Fruit fly (Drosophila melanogaster) whole organism, embryonic: ENCODE data around the gene CG32544.

Source experiments
- CG10654 ChIP-seq: fragments of 200-800 bp; sonication (Bioruptor generic); optimal IDR thresholded peaks from 2 replicates; lab custom pipeline; 2016; ENCODE audit warnings: missing biosample characterization, missing genetic modification characterization
- CG11504 ChIP-seq: fragments of 200-800 bp; sonication (Bioruptor generic); optimal IDR thresholded peaks from 3 replicates; lab custom pipeline; 2019; ENCODE audit warnings: missing biosample characterization, mild to moderate bottlenecking, missing genetic modification characterization, moderate library complexity
- CG11696 ChIP-seq: fragments of 200-800 bp; sonication (Bioruptor generic); IDR thresholded peaks from 2 replicates; pipeline ENCODE4 v1.3.6; 2022; ENCODE audit warnings: missing biosample characterization, missing genetic modification characterization
- CG12071 ChIP-seq: fragments of 200-800 bp; sonication (Bioruptor generic); optimal IDR thresholded peaks from 3 replicates; lab custom pipeline; 2018; ENCODE audit warnings: missing biosample characterization, mild to moderate bottlenecking, missing genetic modification characterization
- CG12769 ChIP-seq: fragments of 200-800 bp; sonication (Bioruptor generic); optimal IDR thresholded peaks from 2 replicates; lab custom pipeline; 2019; ENCODE audit warnings: missing biosample characterization, mild to moderate bottlenecking, missing genetic modification characterization, moderate library complexity
- CG13424 ChIP-seq: fragments of 200-800 bp; sonication (Bioruptor generic); optimal IDR thresholded peaks from 2 replicates; lab custom pipeline; 2019; ENCODE audit warnings: missing biosample characterization, mild to moderate bottlenecking, missing genetic modification characterization, moderate library complexity
- CG13894 ChIP-seq: fragments of 200-800 bp; sonication (Bioruptor generic); optimal IDR thresholded peaks from 3 replicates; lab custom pipeline; 2018; ENCODE audit warnings: missing biosample characterization, mild to moderate bottlenecking, missing genetic modification characterization, moderate library complexity
- CG15269 ChIP-seq: fragments of 200-800 bp; sonication (Bioruptor generic); optimal IDR thresholded peaks from 2 replicates; lab custom pipeline; 2018; ENCODE audit warnings: missing biosample characterization, mild to moderate bottlenecking, missing genetic modification characterization, moderate library complexity
- CG15601 ChIP-seq: fragments of 200-800 bp; sonication (Bioruptor generic); optimal IDR thresholded peaks from 3 replicates; lab custom pipeline; 2019; ENCODE audit warnings: missing biosample characterization, mild to moderate bottlenecking, missing genetic modification characterization, moderate library complexity
- CG17328 ChIP-seq: fragments of 200-800 bp; sonication (Bioruptor generic); IDR thresholded peaks from 2 replicates; pipeline ENCODE4 v1.3.6; 2022; ENCODE audit warnings: missing biosample characterization, missing genetic modification characterization
- CG2678 ChIP-seq: fragments of 200-800 bp; sonication (Bioruptor generic); optimal IDR thresholded peaks from 3 replicates; lab custom pipeline; 2019; ENCODE audit warnings: missing biosample characterization, mild to moderate bottlenecking, missing genetic modification characterization, moderate library complexity
- CG31441 ChIP-seq: fragments of 200-800 bp; sonication (Bioruptor generic); IDR thresholded peaks from 2 replicates; pipeline ENCODE4 v1.3.6; 2022; ENCODE audit warnings: missing biosample characterization, missing genetic modification characterization
- CG32532 ChIP-seq: fragments of 200-800 bp; sonication (Bioruptor generic); IDR thresholded peaks from 2 replicates; pipeline ENCODE4 v1.3.6; 2022; ENCODE audit warnings: missing biosample characterization, missing genetic modification characterization
- CG3281 ChIP-seq: fragments of 200-800 bp; sonication (Bioruptor generic); optimal IDR thresholded peaks from 3 replicates; lab custom pipeline; 2017; ENCODE audit warnings: missing biosample characterization, mild to moderate bottlenecking, missing genetic modification characterization
- CG5180 ChIP-seq: fragments of 200-800 bp; sonication (Bioruptor generic); optimal IDR thresholded peaks from 3 replicates; lab custom pipeline; 2017; ENCODE audit warnings: missing biosample characterization, missing genetic modification characterization, mild to moderate bottlenecking, moderate library complexity, missing genetic modification reagents
- CG6272 ChIP-seq: fragments of 200-800 bp; sonication (Bioruptor generic); IDR thresholded peaks from 2 replicates; pipeline ENCODE4 v1.3.6; 2022; ENCODE audit warnings: missing biosample characterization, missing genetic modification characterization
- CG6689 ChIP-seq: fragments of 200-800 bp; sonication (Bioruptor generic); IDR thresholded peaks from 2 replicates; pipeline ENCODE4 v1.3.6; 2022; ENCODE audit warnings: missing biosample characterization, missing genetic modification characterization
- CG6854 ChIP-seq: fragments of 200-800 bp; sonication (Bioruptor generic); optimal IDR thresholded peaks from 3 replicates; lab custom pipeline; 2017; ENCODE audit warnings: missing biosample characterization, mild to moderate bottlenecking, missing genetic modification characterization
- CG7839 ChIP-seq: fragments of 200-800 bp; sonication (Bioruptor generic); optimal IDR thresholded peaks from 3 replicates; lab custom pipeline; 2018; ENCODE audit warnings: missing biosample characterization, mild to moderate bottlenecking, missing genetic modification characterization, moderate library complexity
- CG9817 ChIP-seq: fragments of 200-800 bp; sonication (Bioruptor generic); optimal IDR thresholded peaks from 2 replicates; lab custom pipeline; 2018; ENCODE audit warnings: missing biosample characterization, mild to moderate bottlenecking, missing genetic modification characterization, moderate library complexity
- CoRest ChIP-seq: fragments of 200-800 bp; sonication (Bioruptor generic); optimal IDR thresholded peaks from 3 replicates; lab custom pipeline; 2018; ENCODE audit warnings: missing biosample characterization, mild to moderate bottlenecking, missing genetic modification characterization, moderate library complexity
- E2f1 ChIP-seq: fragments of 200-800 bp; sonication (Bioruptor generic); IDR thresholded peaks from 2 replicates; pipeline ENCODE4 v1.3.6; 2022; ENCODE audit warnings: missing biosample characterization, missing genetic modification characterization
- Ets65A ChIP-seq: fragments of 200-800 bp; sonication (Bioruptor generic); peaks from one replicate; lab custom pipeline; 2016; ENCODE audit warnings: missing biosample characterization, missing genetic modification characterization
- Gsc ChIP-seq: fragments of 200-800 bp; sonication (Bioruptor generic); IDR thresholded peaks from 2 replicates; pipeline ENCODE4 v1.3.6; 2022; ENCODE audit warnings: missing biosample characterization, missing genetic modification characterization
- H2.0 ChIP-seq: fragments of 200-800 bp; sonication (Bioruptor generic); IDR thresholded peaks from 2 replicates; pipeline ENCODE4 v1.3.6; 2022; ENCODE audit warnings: missing biosample characterization, missing genetic modification characterization
- HLH3B ChIP-seq: fragments of 200-800 bp; sonication (Bioruptor generic); IDR thresholded peaks from 2 replicates; pipeline ENCODE4 v1.3.6; 2022; ENCODE audit warnings: missing biosample characterization, missing genetic modification characterization
- Hr51 ChIP-seq, 2 experiments: fragments of 200-800 bp; sonication (Bioruptor generic); optimal IDR thresholded peaks; 2 replicates in 1 of 2; 3 replicates in 1 of 2; lab custom pipeline; 2016 to 2018; ENCODE audit warnings: missing biosample characterization in 2 of 2, missing genetic modification characterization in 2 of 2, mild to moderate bottlenecking in 1 of 2, moderate library complexity in 1 of 2
- Lhr ChIP-seq: fragments of 200-800 bp; sonication (Bioruptor generic); optimal IDR thresholded peaks from 3 replicates; lab custom pipeline; 2017; ENCODE audit warnings: mild to moderate bottlenecking, missing biosample characterization, missing genetic modification reagents, missing genetic modification characterization
- MBD-R2 ChIP-seq: fragments of 200-800 bp; sonication (Bioruptor generic); IDR thresholded peaks from 2 replicates; pipeline ENCODE4 v1.3.6; 2022; ENCODE audit warnings: missing biosample characterization, missing genetic modification characterization
- Med ChIP-seq: fragments of 200-800 bp; sonication (Bioruptor generic); peaks from one replicate; lab custom pipeline; 2016; ENCODE audit warnings: missing biosample characterization, missing genetic modification characterization, mild to moderate bottlenecking, inconsistent platforms, moderate library complexity
- Mrtf ChIP-seq: fragments of 200-800 bp; sonication (Bioruptor generic); IDR thresholded peaks from 3 replicates; pipeline ENCODE4 v1.3.6; 2022; ENCODE audit warnings: missing biosample characterization, missing genetic modification characterization
- Oli ChIP-seq: fragments of 200-800 bp; sonication (Bioruptor generic); optimal IDR thresholded peaks from 2 replicates; lab custom pipeline; 2018; ENCODE audit warnings: missing biosample characterization, mild to moderate bottlenecking, missing genetic modification characterization, moderate library complexity
- Rfx ChIP-seq: fragments of 200-800 bp; sonication (Bioruptor generic); IDR thresholded peaks from 2 replicates; pipeline ENCODE4 v1.3.6; 2022; ENCODE audit warnings: missing biosample characterization, missing genetic modification characterization
- Xrp1 ChIP-seq: fragments of 200-800 bp; sonication (Bioruptor generic); IDR thresholded peaks from 2 replicates; pipeline ENCODE4 v1.3.6; 2022; ENCODE audit warnings: missing biosample characterization, missing genetic modification characterization
- abd-A ChIP-seq: fragments of 200-800 bp; sonication (Bioruptor generic); optimal IDR thresholded peaks from 3 replicates; lab custom pipeline; 2019; ENCODE audit warnings: missing biosample characterization, mild to moderate bottlenecking, missing genetic modification characterization, moderate library complexity
- caup ChIP-seq: fragments of 200-800 bp; sonication (Bioruptor generic); optimal IDR thresholded peaks from 3 replicates; lab custom pipeline; 2017; ENCODE audit warnings: missing biosample characterization, mild to moderate bottlenecking, missing genetic modification characterization, moderate library complexity; ENCODE audit not compliant: severe bottlenecking
- dpn ChIP-seq, 2 experiments: fragments of 200-800 bp; sonication (Bioruptor generic); optimal IDR thresholded peaks; 3 replicates each; lab custom pipeline; 2016; ENCODE audit warnings: missing biosample characterization in 2 of 2, missing genetic modification characterization in 2 of 2
- dysf ChIP-seq: fragments of 200-800 bp; sonication (Bioruptor generic); IDR thresholded peaks from 3 replicates; pipeline ENCODE4 v1.3.6; 2022; ENCODE audit warnings: missing biosample characterization, missing genetic modification characterization
- gem ChIP-seq: fragments of 200-800 bp; sonication (Bioruptor generic); optimal IDR thresholded peaks from 2 replicates; lab custom pipeline; 2019; ENCODE audit warnings: missing biosample characterization, mild to moderate bottlenecking, missing genetic modification characterization, moderate library complexity
- grau ChIP-seq: fragments of 200-800 bp; optimal IDR thresholded peaks from 3 replicates; lab custom pipeline; 2019; ENCODE audit warnings: missing biosample characterization, mild to moderate bottlenecking, missing genetic modification characterization, moderate library complexity
- hkb ChIP-seq, 2 experiments: fragments of 200-800 bp in 1 of 2; fragments of >200 bp in 1 of 2; sonication (Bioruptor generic) in 1 of 2; IDR thresholded peaks in 1 of 2; optimal IDR thresholded peaks in 1 of 2; 2 replicates each; pipeline versions ENCODE4 v1.3.6 to Lab custom; 2017 to 2022; ENCODE audit warnings: missing biosample characterization in 1 of 2, missing genetic modification characterization in 1 of 2
- lmd ChIP-seq: fragments of 200-800 bp; sonication (Bioruptor generic); IDR thresholded peaks from 2 replicates; pipeline ENCODE4 v1.3.6; 2022; ENCODE audit warnings: missing biosample characterization, missing genetic modification characterization
- nerfin-2 ChIP-seq: fragments of 200-800 bp; sonication (Bioruptor generic); IDR thresholded peaks from 2 replicates; pipeline ENCODE4 v1.3.6; 2022; ENCODE audit warnings: missing biosample characterization, missing genetic modification characterization; ENCODE audit not compliant: partially characterized antibody
- org-1 ChIP-seq: fragments of 200-800 bp; sonication (Bioruptor generic); optimal IDR thresholded peaks from 2 replicates; lab custom pipeline; 2017; ENCODE audit warnings: missing biosample characterization, missing genetic modification characterization
- phol ChIP-seq: fragments of 200-800 bp; sonication (Bioruptor generic); optimal IDR thresholded peaks from 3 replicates; lab custom pipeline; 2018; ENCODE audit warnings: missing biosample characterization, mild to moderate bottlenecking, missing genetic modification characterization, moderate library complexity
- row ChIP-seq: fragments of 200-800 bp; sonication (Bioruptor generic); IDR thresholded peaks from 3 replicates; pipeline ENCODE4 v1.3.6; 2022; ENCODE audit warnings: missing biosample characterization, missing genetic modification characterization
- sens ChIP-seq: fragments of 200-800 bp; sonication (Bioruptor generic); peaks from one replicate; lab custom pipeline; 2016; ENCODE audit warnings: missing biosample characterization, missing genetic modification characterization
- sob ChIP-seq: fragments of 200-800 bp; sonication (Bioruptor generic); IDR thresholded peaks from 2 replicates; pipeline ENCODE4 v1.3.6; 2022; ENCODE audit warnings: missing biosample characterization, missing genetic modification characterization
- trem ChIP-seq: fragments of 200-800 bp; optimal IDR thresholded peaks from 3 replicates; lab custom pipeline; 2019; ENCODE audit warnings: missing biosample characterization, mild to moderate bottlenecking, missing genetic modification characterization, moderate library complexity

CG32544 gene

DNA sequence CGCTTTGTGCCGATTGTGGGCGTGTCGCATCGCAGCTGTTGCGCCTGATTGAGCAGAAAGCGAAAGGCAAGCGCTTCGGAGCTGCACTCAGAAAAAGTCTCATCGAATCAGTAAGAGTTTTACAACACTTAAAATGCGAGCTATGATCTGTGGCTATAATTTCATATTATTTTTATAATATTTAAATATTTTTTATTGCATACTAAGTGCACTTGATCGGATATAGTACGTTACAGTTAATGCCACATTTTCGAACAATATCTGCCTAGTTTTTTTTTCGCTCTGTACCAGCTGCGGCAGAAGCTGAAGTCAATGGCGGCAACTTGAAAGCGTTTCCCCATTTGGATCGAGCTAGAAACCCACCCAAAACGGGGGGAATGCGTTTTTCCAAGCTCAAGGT is 42.7 kb downstream of the CG32544 start (continued):
- peak; percentile 0 for TF ChIP-seq phol (tag; lab: Kevin White, UChicago)
- TF ChIP-seq CG11504 (tag; lab: Kevin White, UChicago), result peak; percentile 41
- no peak for TF ChIP-seq CG6272 (GFP tag; lab: Robert Waterston, UW)
- TF ChIP-seq CG12071 (GFP tag; lab: Kevin White, UChicago), result no peak
- TF ChIP-seq Med (GFP tag; lab: Kevin White, UChicago), result peak; percentile 18
- TF ChIP-seq CoRest, result peak; percentile 14
- TF ChIP-seq Lhr, result no peak
- no peak for TF ChIP-seq CG12769 (tag; lab: Kevin White, UChicago)
- no peak for TF ChIP-seq CG6854 (GFP tag; lab: Kevin White, UChicago)
- no peak for TF ChIP-seq Gsc
- no peak for TF ChIP-seq org-1 (GFP tag; lab: Kevin White, UChicago)
- TF ChIP-seq Xrp1, result peak; percentile 7; the same call in 1 of the 2 replicates
- TF ChIP-seq CG9817, result peak; percentile 8
- TF ChIP-seq sob, result 0 out of 2 replicates have a peak, but pooled peaks have one; percentile 26
- TF ChIP-seq E2f1 (GFP tag; lab: Robert Waterston, UW), result 0 out of 2 replicates have a peak, but pooled peaks have one; percentile 18
- no peak for TF ChIP-seq CG15601 (tag; lab: Kevin White, UChicago)
- TF ChIP-seq Oli (tag; lab: Kevin White, UChicago), result peak; percentile 19
- no peak for TF ChIP-seq CG10654
- peak; percentile 58 for TF ChIP-seq sens (GFP tag; lab: Kevin White, UChicago)
- TF ChIP-seq Hr51 (GFP tag; optimal IDR thresholded peaks at IDR 0.05; lab: Kevin White, UChicago), result peak in 1 of 2 experiments; percentile 45
- TF ChIP-seq CG13894 (tag; lab: Kevin White, UChicago), result no peak
- peak; percentile 48; the same call in 1 of the 3 replicates for TF ChIP-seq Mrtf (GFP tag; lab: Robert Waterston, UW)
- no peak for TF ChIP-seq dpn (GFP tag; optimal IDR thresholded peaks at IDR 0.05; lab: Kevin White, UChicago)
- TF ChIP-seq nerfin-2, result no peak
- no peak for TF ChIP-seq hkb (optimal IDR thresholded peaks at IDR 0.05; lab: Kevin White, UChicago)
- peak; percentile 46; the same call in 1 of the 2 replicates for TF ChIP-seq hkb (GFP tag; IDR thresholded peaks at IDR 0.05; lab: Robert Waterston, UW)
- TF ChIP-seq CG31441 (GFP tag; lab: Robert Waterston, UW), result 0 out of 2 replicates have a peak, but pooled peaks have one; percentile 21
- TF ChIP-seq Ets65A (GFP tag; lab: Kevin White, UChicago), result peak; percentile 7
- no peak for TF ChIP-seq abd-A
- TF ChIP-seq grau, result peak; percentile 2
- TF ChIP-seq gem (tag; lab: Kevin White, UChicago), result peak; percentile 41
- TF ChIP-seq CG3281 (GFP tag; lab: Kevin White, UChicago), result peak; percentile 2
- 0 out of 2 replicates have a peak, but pooled peaks have one; percentile 32 for TF ChIP-seq Rfx (GFP tag; lab: Robert Waterston, UW)
- TF ChIP-seq CG6689 (GFP tag; lab: Robert Waterston, UW), result peak; percentile 15; the same call in 1 of the 2 replicates
- peak; percentile 39; the same call in 1 of the 3 replicates for TF ChIP-seq dysf
- TF ChIP-seq CG17328, result peak; percentile 37; the same call in 1 of the 2 replicates
- no peak for TF ChIP-seq CG5180 (GFP tag; lab: Kevin White, UChicago)
- TF ChIP-seq lmd (GFP tag; lab: Robert Waterston, UW), result peak; percentile 34; the same call in 1 of the 2 replicates
- TF ChIP-seq CG13424, result no peak
- no peak for TF ChIP-seq CG32532 (GFP tag; lab: Robert Waterston, UW)
- TF ChIP-seq CG7839 (tag; lab: Kevin White, UChicago), result peak; percentile 5
- peak; percentile 52 for TF ChIP-seq row (GFP tag; lab: Robert Waterston, UW)
- peak; percentile 16; the same call in 1 of the 2 replicates for TF ChIP-seq H2.0 (GFP tag; lab: Robert Waterston, UW)
- TF ChIP-seq trem (tag; lab: Kevin White, UChicago), result no peak
- no peak for TF ChIP-seq MBD-R2 (GFP tag; lab: Robert Waterston, UW)
- TF ChIP-seq caup (GFP tag; lab: Kevin White, UChicago), result peak; percentile 4
- peak; percentile 5 for TF ChIP-seq CG15269
- peak; percentile 19 for TF ChIP-seq CG2678 (tag; lab: Kevin White, UChicago)
- TF ChIP-seq CG11696 (GFP tag; lab: Robert Waterston, UW), result no peak
- TF ChIP-seq HLH3B (GFP tag; lab: Robert Waterston, UW), result 0 out of 2 replicates have a peak, but pooled peaks have one; percentile 25
